Worm (Caenorhabditis elegans): Measurements from ENCODE around the gene fbxb-11.

ce11 chrII:1757033-1757432 is 32.6 kb downstream of the fbxb-11 start, which contains the start of gene F36H5.10:
- TF ChIP-seq ama-1 (optimal IDR thresholded peaks at IDR 0.05), result no peak
- TF ChIP-seq aly-1 (tag; optimal IDR thresholded peaks at IDR 0.05), result no peak
- TF ChIP-seq hnd-1 (tag; optimal IDR thresholded peaks at IDR 0.05), result no peak
- TF ChIP-seq ceh-13 (GFP tag; optimal IDR thresholded peaks at IDR 0.05), result no peak
- TF ChIP-seq F13C5.2 (tag; optimal IDR thresholded peaks at IDR 0.05), result no peak
- no peak for TF ChIP-seq tra-4 (tag; optimal IDR thresholded peaks at IDR 0.05)
- TF ChIP-seq ceh-36 (tag; optimal IDR thresholded peaks at IDR 0.05), result no peak
- TF ChIP-seq hmg-4 (GFP tag; optimal IDR thresholded peaks at IDR 0.05), result no peak
- TF ChIP-seq scrt-1 (GFP tag; IDR thresholded peaks at IDR 0.05), result no peak
- no peak for TF ChIP-seq sea-1 (GFP tag; conservative IDR thresholded peaks at IDR 0.05)
- no peak for TF ChIP-seq ets-7 (tag; optimal IDR thresholded peaks at IDR 0.05)
- no peak for TF ChIP-seq tbx-11 (GFP tag; IDR thresholded peaks at IDR 0.05)
- no peak for TF ChIP-seq pes-1 (GFP tag; IDR thresholded peaks at IDR 0.05)
- TF ChIP-seq flt-1 (GFP tag; IDR thresholded peaks at IDR 0.05), result no peak

Data from whole organism, early embryonic.